Worm (Caenorhabditis elegans) whole organism, L1 larva: ENCODE measurements around the gene F31E9.6.
"Not testable (repeated sequence)": the region's sequence is repeated elsewhere in the genome, so short reads cannot be mapped to it uniquely, and the experiment has no call there.

Source experiments
- aly-2 ChIP-seq: fragments of 150-350 bp; optimal IDR thresholded peaks from 2 replicates; lab custom pipeline; 2014; ENCODE audit warnings: missing biosample characterization, missing genetic modification characterization
- ama-1 ChIP-seq: fragments of 150-350 bp; optimal IDR thresholded peaks from 2 replicates; lab custom pipeline; 2014
- efl-3 ChIP-seq: fragments of 200-800 bp; sonication (Bioruptor generic); optimal IDR thresholded peaks from 2 replicates; lab custom pipeline; 2018; ENCODE audit warnings: mild to moderate bottlenecking, missing genetic modification characterization, missing compliant biosample characterization
- nhr-90 ChIP-seq: sonication (generic microtip); optimal IDR thresholded peaks from 2 replicates; lab custom pipeline; 2016; ENCODE audit warnings: mild to moderate bottlenecking, missing genetic modification characterization, missing compliant biosample characterization; ENCODE audit not compliant: poor library complexity
- snpc-4 ChIP-seq: fragments of 150-350 bp; optimal IDR thresholded peaks from 2 replicates; lab custom pipeline; 2014; ENCODE audit warnings: missing biosample characterization, missing genetic modification characterization
- ztf-4 ChIP-seq: fragments of 150-350 bp; optimal IDR thresholded peaks from 2 replicates; lab custom pipeline; 2014; ENCODE audit warnings: missing biosample characterization, missing genetic modification characterization

ce11 chrV:17264855-17265254, 50.1 kb downstream of the F31E9.6 start, which contains the start of gene K10G4.3:
- not testable (repeated sequence) for TF ChIP-seq snpc-4; aly-2 (tag; lab: Kevin White, UChicago); efl-3 (GFP tag; lab: Kevin White, UChicago); ama-1 (lab: Kevin White, UChicago); ztf-4 (tag; lab: Kevin White, UChicago); nhr-90 (tag; lab: Kevin White, UChicago)
